Fruit fly (Drosophila melanogaster) S2 (cell line): Measurements from ENCODE around the gene raptor.

ENCODE experiments used
- CG8478 ChIP-seq: fragments of >200 bp; optimal IDR thresholded peaks from 2 replicates; lab custom pipeline; 2018
- CTCF ChIP-seq, 2 experiments: fragments of >200 bp; optimal IDR thresholded peaks; 2 replicates each; lab custom pipeline; 2018

DNA sequence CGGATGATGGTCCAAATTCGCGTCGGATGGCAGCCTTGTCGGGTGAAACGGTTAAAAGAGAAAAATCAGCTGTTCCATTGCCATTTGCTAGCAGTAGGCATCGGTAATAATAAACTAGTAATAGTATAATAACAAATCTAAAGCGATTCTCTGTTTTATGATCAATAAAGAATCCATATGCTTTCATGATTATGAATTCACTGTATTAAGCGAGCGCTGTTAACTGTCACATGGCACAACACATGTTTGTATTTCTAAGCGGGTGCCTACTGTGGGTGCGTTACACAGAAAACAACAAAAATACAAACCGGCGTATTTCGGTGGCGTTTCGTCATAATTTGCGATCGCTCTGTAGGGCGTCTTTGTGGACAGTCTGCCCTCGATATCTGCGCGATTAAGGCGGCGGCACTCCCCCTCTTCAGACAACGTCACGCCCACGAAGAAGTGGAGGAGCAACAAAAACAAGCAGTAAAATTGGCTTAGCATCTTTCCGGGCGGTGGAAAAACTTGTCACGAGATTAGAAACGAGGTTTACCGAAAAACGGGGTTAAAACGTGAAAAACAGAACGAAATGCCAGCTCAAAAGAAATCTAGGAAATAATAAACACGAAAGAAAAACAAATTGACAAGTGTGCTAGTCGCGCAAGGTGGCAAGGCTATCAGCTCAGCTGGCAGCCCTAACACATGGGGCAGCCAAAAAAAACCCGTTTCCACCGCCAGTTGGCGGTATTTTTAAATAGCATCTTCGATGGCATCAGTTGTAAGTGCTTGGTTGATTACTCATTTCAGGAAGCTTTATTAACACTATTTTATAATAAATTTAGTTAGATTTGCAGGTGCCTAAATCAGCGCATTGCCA lies 1.0 kb upstream of the raptor start, which contains the start of the genes Nep1 and Mipp2:
- no peak for TF ChIP-seq CG8478
- no peak for TF ChIP-seq CTCF (optimal IDR thresholded peaks at IDR 0.05; lab: Kevin White, UChicago)
